Fruit fly (Drosophila melanogaster): ENCODE results near the gene CG15369.

DNA sequence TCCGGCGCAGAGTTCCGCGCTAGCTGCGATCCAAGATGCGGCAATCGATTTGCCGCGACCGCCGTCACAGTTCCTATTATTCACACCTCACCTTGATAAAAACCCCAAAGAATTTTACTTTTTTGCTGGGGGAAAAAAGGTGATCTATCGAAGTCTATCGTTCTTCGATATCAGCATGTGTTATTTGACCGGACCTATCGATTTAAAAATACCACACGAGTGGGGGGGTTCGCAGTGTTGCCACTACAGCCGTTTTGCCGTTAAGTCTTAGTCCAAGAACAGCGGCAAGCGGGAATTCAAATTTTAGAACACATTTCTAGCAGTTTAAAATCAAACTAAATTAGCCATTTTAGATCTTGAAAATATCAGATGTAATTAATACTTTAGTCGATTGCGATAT, 15.5 kb downstream of the CG15369 start, which contains the start of gene CG12121:
- TF ChIP-seq Atf6 (GFP tag; IDR thresholded peaks at IDR 0.05): no peak
- TF ChIP-seq CG8359 (GFP tag; optimal IDR thresholded peaks at IDR 0.05; ENCODE audit: borderline replicate concordance): no peak
- TF ChIP-seq dmrt99B (tag; optimal IDR thresholded peaks at IDR 0.05): no peak
- TF ChIP-seq wdn (GFP tag; IDR thresholded peaks at IDR 0.05): no peak
- no peak for TF ChIP-seq Dek (tag; optimal IDR thresholded peaks at IDR 0.05)
- no peak for TF ChIP-seq cad (GFP tag; optimal IDR thresholded peaks at IDR 0.05)
- TF ChIP-seq CG3726 (GFP tag; IDR thresholded peaks at IDR 0.05): no peak
- no peak for TF ChIP-seq CG13296 (GFP tag; optimal IDR thresholded peaks at IDR 0.05)
- no peak for TF ChIP-seq pan (optimal IDR thresholded peaks at IDR 0.05)
- TF ChIP-seq pan (GFP tag; optimal IDR thresholded peaks at IDR 0.05 in 1 of 2, IDR thresholded peaks at IDR 0.05 in 1 of 2): no peak
- no peak for TF ChIP-seq bcd (GFP tag; optimal IDR thresholded peaks at IDR 0.05)
- TF ChIP-seq Aef1 (GFP tag; IDR thresholded peaks at IDR 0.05): no peak
- no peak for TF ChIP-seq eve (GFP tag; optimal IDR thresholded peaks at IDR 0.05)
- TF ChIP-seq CG10267 (tag; optimal IDR thresholded peaks at IDR 0.05): no peak
- no peak for TF ChIP-seq Asciz (GFP tag; optimal IDR thresholded peaks at IDR 0.05)

Data from whole organism, embryonic.